Worm (Caenorhabditis elegans): ENCODE data around the gene dpy-28.

ce11 chrIII:10818364-10818763 is 55.4 kb downstream of the dpy-28 start:
- TF ChIP-seq dpl-1 (GFP tag; optimal IDR thresholded peaks at IDR 0.05) (no peak), lin-26 (GFP tag; IDR thresholded peaks at IDR 0.05) (peak; percentile 36; the same call in 1 of the 2 replicates), efl-1 (GFP tag; optimal IDR thresholded peaks at IDR 0.05) (no peak), ztf-25 (GFP tag; IDR thresholded peaks at IDR 0.05) (no peak), hmg-20 (GFP tag; IDR thresholded peaks at IDR 0.05) (no peak), sea-2 (GFP tag; IDR thresholded peaks at IDR 0.05) (no peak), zfh-2 (GFP tag; conservative IDR thresholded peaks at IDR 0.05) (peak; percentile 54; the same call in 1 of the 2 replicates), B0261.1 (tag; optimal IDR thresholded peaks at IDR 0.05) (no peak), aptf-2 (GFP tag; conservative IDR thresholded peaks at IDR 0.05) (no peak), F37B4.10 (GFP tag; IDR thresholded peaks at IDR 0.05) (no peak), akir-1 (GFP tag; optimal IDR thresholded peaks at IDR 0.05) (no peak), unc-62 (GFP tag; optimal IDR thresholded peaks at IDR 0.05) (no peak), B0035.1 (tag; optimal IDR thresholded peaks at IDR 0.05) (no peak)
